Worm (Caenorhabditis elegans): ENCODE measurements around the gene F58D2.4.
"Not testable (repeated sequence)": the region's sequence is repeated elsewhere in the genome, so short reads cannot be mapped to it uniquely, and the experiment has no call there.

DNA sequence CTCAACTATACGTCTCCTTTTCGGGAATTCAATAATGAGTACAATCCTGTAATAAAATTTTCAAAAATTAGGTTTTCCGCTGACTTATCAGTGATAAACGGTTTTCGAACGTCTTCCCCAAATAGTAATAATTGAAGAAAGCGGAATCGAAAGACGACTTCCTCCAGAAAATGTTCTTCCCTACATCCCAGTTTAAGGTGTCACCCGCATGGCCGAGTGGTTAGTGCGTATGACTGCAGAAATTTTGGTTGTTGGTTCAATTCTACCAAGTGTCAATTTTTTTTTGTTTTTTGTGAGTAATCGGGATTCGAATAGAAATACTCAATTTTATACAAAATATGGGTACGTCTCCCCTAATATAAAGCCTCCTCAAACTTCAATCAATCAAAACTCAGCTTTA lies 48.1 kb downstream of the F58D2.4 start:
- not testable (repeated sequence) for TF ChIP-seq nhr-28 (tag; optimal IDR thresholded peaks at IDR 0.05); ces-1 (GFP tag; optimal IDR thresholded peaks at IDR 0.05); nhr-25 (tag; optimal IDR thresholded peaks at IDR 0.05; ENCODE audit: borderline replicate concordance, insufficient read depth); duxl-1 (tag; optimal IDR thresholded peaks at IDR 0.05; ENCODE audit: poor library complexity); unc-62 (GFP tag; optimal IDR thresholded peaks at IDR 0.05 in 1 of 2); unc-62 (tag; optimal IDR thresholded peaks at IDR 0.05); nhr-6 (tag; optimal IDR thresholded peaks at IDR 0.05); mdl-1 (tag; optimal IDR thresholded peaks at IDR 0.05); mep-1 (tag; optimal IDR thresholded peaks at IDR 0.05); nhr-11 (tag; optimal IDR thresholded peaks at IDR 0.05); dve-1 (tag; optimal IDR thresholded peaks at IDR 0.05; ENCODE audit: insufficient read depth); fos-1 (tag; optimal IDR thresholded peaks at IDR 0.05); snpc-4 (tag; optimal IDR thresholded peaks at IDR 0.05); cey-2 (tag; optimal IDR thresholded peaks at IDR 0.05; ENCODE audit: borderline replicate concordance, insufficient read depth)
